Worm (Caenorhabditis elegans): ENCODE data around the gene W02A2.12.

The W02A2.12 gene

ce11 chrIV:13322429-13322828, 26.2 kb downstream of the W02A2.12 start:
- TF ChIP-seq tbx-37 (GFP tag; conservative IDR thresholded peaks at IDR 0.05) (no peak), ceh-13 (GFP tag; optimal IDR thresholded peaks at IDR 0.05) (no peak), hmbx-1 (tag; optimal IDR thresholded peaks at IDR 0.05) (no peak), hmg-4 (GFP tag; optimal IDR thresholded peaks at IDR 0.05) (no peak), hnd-1 (tag; optimal IDR thresholded peaks at IDR 0.05) (no peak), flt-1 (GFP tag; IDR thresholded peaks at IDR 0.05) (no peak)

ce11 chrIV:13319886-13320650, 28.6 kb downstream of the W02A2.12 start:
- TF ChIP-seq hmg-4 (GFP tag; optimal IDR thresholded peaks at IDR 0.05) (no peak), hnd-1 (tag; optimal IDR thresholded peaks at IDR 0.05) (no peak), ets-7 (tag; optimal IDR thresholded peaks at IDR 0.05) (no peak), hmbx-1 (tag; optimal IDR thresholded peaks at IDR 0.05) (no peak), sea-1 (GFP tag; conservative IDR thresholded peaks at IDR 0.05) (no peak), tra-4 (tag; optimal IDR thresholded peaks at IDR 0.05) (no peak), scrt-1 (GFP tag; IDR thresholded peaks at IDR 0.05) (no peak), flt-1 (GFP tag; IDR thresholded peaks at IDR 0.05) (no peak), B0310.2 (tag; optimal IDR thresholded peaks at IDR 0.05) (no peak), ceh-36 (tag; optimal IDR thresholded peaks at IDR 0.05) (no peak), ceh-13 (GFP tag; optimal IDR thresholded peaks at IDR 0.05) (no peak), tbx-11 (GFP tag; IDR thresholded peaks at IDR 0.05) (no peak)

- TF ChIP-seq B0310.2 (tag; optimal IDR thresholded peaks at IDR 0.05): no peak
- TF ChIP-seq tbx-37 (GFP tag; conservative IDR thresholded peaks at IDR 0.05): no peak
- TF ChIP-seq hnd-1 (tag; optimal IDR thresholded peaks at IDR 0.05): no peak
- TF ChIP-seq F13C5.2 (tag; optimal IDR thresholded peaks at IDR 0.05): no peak
- TF ChIP-seq ets-7 (tag; optimal IDR thresholded peaks at IDR 0.05): no peak
- no peak for TF ChIP-seq hmbx-1 (tag; optimal IDR thresholded peaks at IDR 0.05)
- TF ChIP-seq tra-4 (tag; optimal IDR thresholded peaks at IDR 0.05): no peak
- no peak for TF ChIP-seq aly-1 (tag; optimal IDR thresholded peaks at IDR 0.05)
Observed at ce11 chrIV:13318773-13319172, 29.9 kb downstream of the W02A2.12 start.

- no peak for TF ChIP-seq tbx-11 (GFP tag; IDR thresholded peaks at IDR 0.05)
- no peak for TF ChIP-seq hnd-1 (tag; optimal IDR thresholded peaks at IDR 0.05)
- no peak for TF ChIP-seq ama-1 (optimal IDR thresholded peaks at IDR 0.05)
- no peak for TF ChIP-seq tbx-37 (GFP tag; conservative IDR thresholded peaks at IDR 0.05)
- no peak for TF ChIP-seq ceh-36 (tag; optimal IDR thresholded peaks at IDR 0.05)
- TF ChIP-seq pes-1 (GFP tag; IDR thresholded peaks at IDR 0.05): no peak
- no peak for TF ChIP-seq hmg-4 (GFP tag; optimal IDR thresholded peaks at IDR 0.05)
- TF ChIP-seq hmbx-1 (tag; optimal IDR thresholded peaks at IDR 0.05): no peak
- TF ChIP-seq ceh-13 (GFP tag; optimal IDR thresholded peaks at IDR 0.05): no peak
- no peak for TF ChIP-seq F13C5.2 (tag; optimal IDR thresholded peaks at IDR 0.05)
Observed at ce11 chrIV:13315344-13315743, 33.3 kb downstream of the W02A2.12 start, which contains the start of gene fat-1. fat-1 (plus strand) TSS chrIV:13315644.

ce11 chrIV:13314181-13314580, 34.5 kb downstream of the W02A2.12 start:
- TF ChIP-seq aly-1 (tag; optimal IDR thresholded peaks at IDR 0.05) (no peak), B0310.2 (tag; optimal IDR thresholded peaks at IDR 0.05) (no peak), tra-4 (tag; optimal IDR thresholded peaks at IDR 0.05) (no peak), tbx-11 (GFP tag; IDR thresholded peaks at IDR 0.05) (no peak), ceh-36 (tag; optimal IDR thresholded peaks at IDR 0.05) (no peak), ama-1 (optimal IDR thresholded peaks at IDR 0.05) (no peak), hmbx-1 (tag; optimal IDR thresholded peaks at IDR 0.05) (no peak), tbx-37 (GFP tag; conservative IDR thresholded peaks at IDR 0.05) (no peak)

- TF ChIP-seq ama-1 (optimal IDR thresholded peaks at IDR 0.05): no peak
- no peak for TF ChIP-seq ceh-36 (tag; optimal IDR thresholded peaks at IDR 0.05)
- no peak for TF ChIP-seq B0310.2 (tag; optimal IDR thresholded peaks at IDR 0.05)
- no peak for TF ChIP-seq scrt-1 (GFP tag; IDR thresholded peaks at IDR 0.05)
- TF ChIP-seq pes-1 (GFP tag; IDR thresholded peaks at IDR 0.05): no peak
- no peak for TF ChIP-seq hmbx-1 (tag; optimal IDR thresholded peaks at IDR 0.05)
- TF ChIP-seq F13C5.2 (tag; optimal IDR thresholded peaks at IDR 0.05): no peak
- TF ChIP-seq tbx-11 (GFP tag; IDR thresholded peaks at IDR 0.05): no peak
- TF ChIP-seq ets-7 (tag; optimal IDR thresholded peaks at IDR 0.05): no peak
- no peak for TF ChIP-seq aly-1 (tag; optimal IDR thresholded peaks at IDR 0.05)
- no peak for TF ChIP-seq tra-4 (tag; optimal IDR thresholded peaks at IDR 0.05)
- no peak for TF ChIP-seq hnd-1 (tag; optimal IDR thresholded peaks at IDR 0.05)
- no peak for TF ChIP-seq flt-1 (GFP tag; IDR thresholded peaks at IDR 0.05)
- TF ChIP-seq hmg-4 (GFP tag; optimal IDR thresholded peaks at IDR 0.05): no peak
- no peak for TF ChIP-seq tbx-37 (GFP tag; conservative IDR thresholded peaks at IDR 0.05)
Observed at ce11 chrIV:13313156-13313555, 35.5 kb downstream of the W02A2.12 start.

ce11 chrIV:13311331-13312034, 37.1 kb downstream of the W02A2.12 start:
- no peak for TF ChIP-seq ceh-13 (GFP tag; optimal IDR thresholded peaks at IDR 0.05)
- TF ChIP-seq tra-4 (tag; optimal IDR thresholded peaks at IDR 0.05): no peak
- no peak for TF ChIP-seq scrt-1 (GFP tag; IDR thresholded peaks at IDR 0.05)
- TF ChIP-seq B0310.2 (tag; optimal IDR thresholded peaks at IDR 0.05): no peak
- TF ChIP-seq hmg-4 (GFP tag; optimal IDR thresholded peaks at IDR 0.05): no peak
- no peak for TF ChIP-seq hmbx-1 (tag; optimal IDR thresholded peaks at IDR 0.05)
- no peak for TF ChIP-seq sea-1 (GFP tag; conservative IDR thresholded peaks at IDR 0.05)
- TF ChIP-seq tbx-11 (GFP tag; IDR thresholded peaks at IDR 0.05): no peak
